Worm (Caenorhabditis elegans): Measurements from ENCODE around the gene vep-2.
A peak's percentile ranks its signal among the peaks of the same experiment; 100 is the strongest.

Gene vep-2

ce11 chrX:3618842-3619241, 9.3 kb upstream of the vep-2 start:
- TF ChIP-seq ceh-48 (tag; optimal IDR thresholded peaks at IDR 0.05): no peak
- TF ChIP-seq unc-42 (tag; optimal IDR thresholded peaks at IDR 0.05): peak; percentile 87

- no peak for TF ChIP-seq ceh-24 (tag; optimal IDR thresholded peaks at IDR 0.05)
- TF ChIP-seq hlh-30 (tag; optimal IDR thresholded peaks at IDR 0.05; ENCODE audit: insufficient read depth): no peak
- TF ChIP-seq fax-1 (tag; optimal IDR thresholded peaks at IDR 0.05): no peak
- no peak for TF ChIP-seq F13H6.1 (tag; optimal IDR thresholded peaks at IDR 0.05)
- TF ChIP-seq elt-2 (tag; optimal IDR thresholded peaks at IDR 0.05): no peak
- no peak for TF ChIP-seq hlh-6 (tag; optimal IDR thresholded peaks at IDR 0.05)
- TF ChIP-seq zip-5 (tag; optimal IDR thresholded peaks at IDR 0.05): no peak
Observed at ce11 chrX:3623162-3623561, 5.0 kb upstream of the vep-2 start, which contains the start of gene C18B2.2. TSS of gene C18B2.2 (plus strand) at chrX:3623462.

ce11 chrX:3625599-3625998, 2.5 kb upstream of the vep-2 start:
- no peak for TF ChIP-seq elt-2 (tag; optimal IDR thresholded peaks at IDR 0.05)
- no peak for TF ChIP-seq nhr-11 (tag; optimal IDR thresholded peaks at IDR 0.05)
- no peak for TF ChIP-seq nhr-232 (tag; optimal IDR thresholded peaks at IDR 0.05)
- TF ChIP-seq hlh-8 (tag; optimal IDR thresholded peaks at IDR 0.05): no peak
- no peak for TF ChIP-seq unc-42 (tag; optimal IDR thresholded peaks at IDR 0.05)
- TF ChIP-seq ceh-30 (tag; optimal IDR thresholded peaks at IDR 0.05): no peak
- TF ChIP-seq pag-3 (tag; optimal IDR thresholded peaks at IDR 0.05; ENCODE audit: borderline replicate concordance): no peak
- TF ChIP-seq ttx-3 (tag; optimal IDR thresholded peaks at IDR 0.05): no peak
- TF ChIP-seq zip-5 (tag; optimal IDR thresholded peaks at IDR 0.05): no peak

- no peak for TF ChIP-seq lim-6 (tag; optimal IDR thresholded peaks at IDR 0.05)
- no peak for TF ChIP-seq nhr-232 (tag; optimal IDR thresholded peaks at IDR 0.05)
- no peak for TF ChIP-seq fax-1 (tag; optimal IDR thresholded peaks at IDR 0.05)
- TF ChIP-seq lin-11 (tag; optimal IDR thresholded peaks at IDR 0.05): no peak
- no peak for TF ChIP-seq dmd-4 (tag; optimal IDR thresholded peaks at IDR 0.05; ENCODE audit: borderline replicate concordance)
Observed at ce11 chrX:3630090-3630489, 2.0 kb downstream of the vep-2 start.

ce11 chrX:3631550-3631949, 3.4 kb downstream of the vep-2 start:
- TF ChIP-seq elt-4 (tag; optimal IDR thresholded peaks at IDR 0.05): peak; percentile 20
- TF ChIP-seq rnt-1 (tag; optimal IDR thresholded peaks at IDR 0.05): peak; percentile 23
- no peak for TF ChIP-seq pros-1 (tag; optimal IDR thresholded peaks at IDR 0.05)

ce11 chrX:3633654-3634053, 5.5 kb downstream of the vep-2 start, which contains the start of gene gst-11:
TSS of gene gst-11 (minus strand) at chrX:3633754.
- TF ChIP-seq ceh-31 (tag; optimal IDR thresholded peaks at IDR 0.05) (no peak), nhr-232 (tag; optimal IDR thresholded peaks at IDR 0.05) (no peak), C08G9.2 (tag; optimal IDR thresholded peaks at IDR 0.05) (no peak), tbx-2 (tag; optimal IDR thresholded peaks at IDR 0.05) (no peak), ceh-22 (tag; optimal IDR thresholded peaks at IDR 0.05) (no peak), hlh-30 (tag; optimal IDR thresholded peaks at IDR 0.05; ENCODE audit: insufficient read depth) (no peak), sox-4 (tag; optimal IDR thresholded peaks at IDR 0.05) (no peak), odd-2 (tag; optimal IDR thresholded peaks at IDR 0.05) (no peak), unc-86 (tag; optimal IDR thresholded peaks at IDR 0.05) (no peak), elt-2 (tag; optimal IDR thresholded peaks at IDR 0.05) (no peak), mec-3 (tag; optimal IDR thresholded peaks at IDR 0.05; ENCODE audit: borderline replicate concordance) (no peak), ceh-30 (tag; optimal IDR thresholded peaks at IDR 0.05) (no peak), fkh-6 (tag; optimal IDR thresholded peaks at IDR 0.05) (no peak), ama-1 (optimal IDR thresholded peaks at IDR 0.05) (no peak), fkh-10 (GFP tag; optimal IDR thresholded peaks at IDR 0.05) (no peak), K09A11.1 (tag; optimal IDR thresholded peaks at IDR 0.05; ENCODE audit: insufficient read depth) (no peak), hlh-6 (tag; optimal IDR thresholded peaks at IDR 0.05) (no peak), ceh-14 (tag; optimal IDR thresholded peaks at IDR 0.05) (no peak), syd-9 (tag; optimal IDR thresholded peaks at IDR 0.05) (no peak), ceh-6 (GFP tag; optimal IDR thresholded peaks at IDR 0.05) (no peak)

Data from whole organism, late embryonic.